Worm (Caenorhabditis elegans) whole organism, early embryonic: ENCODE data around the gene frpr-7.

ENCODE experiments used
- ama-1 ChIP-seq: fragments of 150-350 bp; optimal IDR thresholded peaks from 2 replicates; lab custom pipeline; 2014
- ceh-13 ChIP-seq: fragments of 200-800 bp; sonication (Bioruptor generic); optimal IDR thresholded peaks from 2 replicates; lab custom pipeline; 2018; ENCODE audit warnings: mild to moderate bottlenecking, missing genetic modification characterization, missing compliant biosample characterization
- ceh-36 ChIP-seq: sonication (generic microtip); optimal IDR thresholded peaks from 2 replicates; lab custom pipeline; 2016; ENCODE audit warnings: missing genetic modification characterization, inconsistent platforms, missing compliant biosample characterization
- flt-1 ChIP-seq: fragments of 200-800 bp; sonication (Bioruptor generic); IDR thresholded peaks from 2 replicates; pipeline ENCODE4 v1.3.6; 2022; ENCODE audit warnings: missing genetic modification characterization, missing compliant biosample characterization
- hmbx-1 ChIP-seq: sonication (generic microtip); optimal IDR thresholded peaks from 2 replicates; lab custom pipeline; 2016; ENCODE audit warnings: mild to moderate bottlenecking, missing genetic modification characterization, missing compliant biosample characterization
- tbx-11 ChIP-seq: fragments of 200-800 bp; sonication (Bioruptor generic); IDR thresholded peaks from 2 replicates; pipeline ENCODE4 v1.3.6; 2022; ENCODE audit warnings: missing genetic modification characterization, missing compliant biosample characterization
- tbx-37 ChIP-seq: fragments of 200-800 bp; sonication (Bioruptor generic); conservative IDR thresholded peaks from 2 replicates; pipeline ENCODE4 v1.3.6; 2022; ENCODE audit warnings: missing genetic modification reagents, missing genetic modification characterization, missing compliant biosample characterization

- TF ChIP-seq hmbx-1 (tag; lab: Kevin White, UChicago) = no peak
- TF ChIP-seq ceh-36 = no peak
- TF ChIP-seq ama-1 (lab: Kevin White, UChicago) = no peak
- TF ChIP-seq ceh-13 (GFP tag; lab: Kevin White, UChicago) = no peak
- TF ChIP-seq tbx-11 (GFP tag; lab: Robert Waterston, UW) = no peak
- TF ChIP-seq flt-1 = no peak
- TF ChIP-seq tbx-37 = no peak
These were observed 48.7 kb upstream of the frpr-7 start for ce11 chrX:17628345-17628744.
